Worm (Caenorhabditis elegans): Measurements from ENCODE around the gene F28E10.1.

DNA sequence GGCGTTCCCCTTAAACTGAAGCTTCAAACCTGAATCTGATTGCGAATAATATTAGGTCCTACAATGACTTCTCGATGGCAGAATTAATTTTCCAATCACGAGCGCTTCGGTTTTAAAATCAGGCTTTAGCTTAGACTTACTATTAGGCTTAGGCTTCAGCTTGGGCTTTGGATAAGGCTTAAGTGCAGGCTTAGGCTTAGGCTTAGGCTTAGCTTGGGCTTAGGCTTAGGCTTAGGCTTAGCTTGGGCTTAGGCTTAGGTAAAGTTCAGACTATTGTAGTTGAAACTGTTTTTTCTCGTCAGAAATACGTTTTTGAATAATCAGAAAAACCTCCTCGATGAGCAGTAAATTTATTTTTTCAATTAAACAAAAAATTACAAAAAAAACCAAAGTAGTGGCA is 41.9 kb upstream of the F28E10.1 start:
- TF ChIP-seq T22C8.4 (GFP tag; IDR thresholded peaks at IDR 0.05) (no peak), klf-2 (GFP tag; conservative IDR thresholded peaks at IDR 0.05) (no peak), flt-1 (GFP tag; IDR thresholded peaks at IDR 0.05) (no peak), ztf-29 (GFP tag; IDR thresholded peaks at IDR 0.05) (no peak), ref-1 (GFP tag; conservative IDR thresholded peaks at IDR 0.05) (no peak), med-1 (GFP tag; optimal IDR thresholded peaks at IDR 0.05; ENCODE audit: insufficient read depth) (no peak), ztf-23 (GFP tag; IDR thresholded peaks at IDR 0.05) (no peak), tab-1 (GFP tag; IDR thresholded peaks at IDR 0.05) (no peak), cog-1 (tag; optimal IDR thresholded peaks at IDR 0.05) (no peak)
